Worm (Caenorhabditis elegans): ENCODE data around the gene srg-45.

The srg-45 gene

DNA sequence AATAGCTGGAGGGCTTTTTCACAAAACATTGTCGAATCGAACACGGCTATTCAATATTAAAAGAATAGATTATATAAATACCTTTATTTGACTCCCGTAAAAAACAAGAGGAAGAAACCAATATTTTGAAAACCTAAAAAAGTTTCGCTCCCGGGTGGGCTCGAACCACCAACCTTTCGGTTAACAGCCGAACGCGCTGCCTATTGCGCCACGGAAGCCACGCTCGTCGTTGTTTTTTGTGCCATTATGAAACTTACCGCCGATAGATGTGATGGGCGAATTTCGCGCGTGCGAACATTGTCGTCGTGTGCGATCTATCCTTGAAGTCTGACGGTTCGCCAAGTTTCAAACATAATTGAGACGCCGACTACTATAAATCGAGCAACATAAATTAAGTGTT is 24.5 kb downstream of the srg-45 start (continued):
- TF ChIP-seq F55B11.4 (tag; optimal IDR thresholded peaks at IDR 0.05; ENCODE audit: borderline replicate concordance, insufficient read depth) (no peak), nhr-120 (GFP tag; IDR thresholded peaks at IDR 0.05) (no peak), cebp-1 (GFP tag; IDR thresholded peaks at IDR 0.05) (no peak), cebp-1 (tag; optimal IDR thresholded peaks at IDR 0.05) (no peak), chd-7 (tag; optimal IDR thresholded peaks at IDR 0.05) (no peak), F39B2.1 (GFP tag; IDR thresholded peaks at IDR 0.05) (no peak), ceh-27 (GFP tag; optimal IDR thresholded peaks at IDR 0.05) (peak; percentile 21), nhr-179 (tag; optimal IDR thresholded peaks at IDR 0.05) (no peak), madf-6 (GFP tag; IDR thresholded peaks at IDR 0.05) (no peak), pha-4 (tag; optimal IDR thresholded peaks at IDR 0.05) (no peak), hlh-26 (GFP tag; conservative IDR thresholded peaks at IDR 0.05) (no peak), B0035.1 (tag; optimal IDR thresholded peaks at IDR 0.05) (no peak), K12H6.12 (tag; optimal IDR thresholded peaks at IDR 0.05) (peak; percentile 2), nfyb-1 (GFP tag; IDR thresholded peaks at IDR 0.05) (no peak; the same call in 1 of the 2 replicates), ekl-4 (GFP tag; IDR thresholded peaks at IDR 0.05) (no peak), madf-3 (GFP tag; IDR thresholded peaks at IDR 0.05) (peak; percentile 70; the same call in 1 of the 2 replicates), him-1 (tag; optimal IDR thresholded peaks at IDR 0.05) (peak; percentile 81), F57C9.4 (tag; optimal IDR thresholded peaks at IDR 0.05) (no peak), atf-7 (tag; optimal IDR thresholded peaks at IDR 0.05) (no peak), nfya-1 (tag; optimal IDR thresholded peaks at IDR 0.05; ENCODE audit: borderline replicate concordance, insufficient read depth) (no peak), ama-1 (optimal IDR thresholded peaks at IDR 0.05) (no peak), ama-1 (GFP tag; optimal IDR thresholded peaks at IDR 0.05) (no peak), B0261.1 (tag; optimal IDR thresholded peaks at IDR 0.05) (peak; percentile 76), rpc-1 (optimal IDR thresholded peaks at IDR 0.05) (peak; percentile 68), rpc-1 (tag; optimal IDR thresholded peaks at IDR 0.05) (peak; percentile 83), ztf-28 (GFP tag; IDR thresholded peaks at IDR 0.05) (0 out of 2 replicates have a peak, but pooled peaks have one; percentile 65), nfya-2 (GFP tag; IDR thresholded peaks at IDR 0.05) (no peak), nhr-80 (tag; optimal IDR thresholded peaks at IDR 0.05) (no peak), hmg-1.2 (GFP tag; IDR thresholded peaks at IDR 0.05) (peak; percentile 64), pbrm-1 (GFP tag; IDR thresholded peaks at IDR 0.05) (peak; percentile 50; the same call in 1 of the 2 replicates), lin-35 (GFP tag; optimal IDR thresholded peaks at IDR 0.05) (peak in 1 of 3 experiments; percentile 16), let-607 (tag; optimal IDR thresholded peaks at IDR 0.05) (no peak), T26A5.8 (tag; optimal IDR thresholded peaks at IDR 0.05) (no peak), K11D2.4 (GFP tag; IDR thresholded peaks at IDR 0.05) (no peak), hsf-1 (GFP tag; IDR thresholded peaks at IDR 0.05) (no peak), hlh-12 (tag; optimal IDR thresholded peaks at IDR 0.05) (no peak), lsl-1 (GFP tag; optimal IDR thresholded peaks at IDR 0.05) (peak; percentile 17), mxl-1 (tag; optimal IDR thresholded peaks at IDR 0.05) (peak; percentile 18), sdz-38 (tag; optimal IDR thresholded peaks at IDR 0.05) (no peak), D2030.7 (GFP tag; IDR thresholded peaks at IDR 0.05) (peak; percentile 51; the same call in 1 of the 2 replicates), lin-54 (GFP tag; optimal IDR thresholded peaks at IDR 0.05) (no peak), dpl-1 (GFP tag; optimal IDR thresholded peaks at IDR 0.05) (no peak), attf-3 (GFP tag; conservative IDR thresholded peaks at IDR 0.05) (peak; percentile 54), sptf-2 (GFP tag; optimal IDR thresholded peaks at IDR 0.05) (no peak), F10E7.11 (tag; optimal IDR thresholded peaks at IDR 0.05) (no peak), snpc-1.3 (tag; optimal IDR thresholded peaks at IDR 0.05; ENCODE audit: insufficient read depth) (peak; percentile 41), snpc-3.4 (tag; optimal IDR thresholded peaks at IDR 0.05) (peak; percentile 23), athp-1 (tag; optimal IDR thresholded peaks at IDR 0.05) (no peak), unc-130 (GFP tag; optimal IDR thresholded peaks at IDR 0.05) (no peak), rcor-1 (GFP tag; IDR thresholded peaks at IDR 0.05) (no peak)

Measured in whole organism, young adult.